Worm (Caenorhabditis elegans) whole organism, L1 larva: ENCODE measurements around the gene eor-1.
A peak's percentile ranks its signal among the peaks of the same experiment; 100 is the strongest.

Source experiments
- Y116A8C.19 ChIP-seq: sonication (generic microtip); optimal IDR thresholded peaks from 2 replicates; lab custom pipeline; 2016; ENCODE audit warnings: missing compliant biosample characterization, missing genetic modification characterization, borderline replicate concordance
- aly-2 ChIP-seq: fragments of 150-350 bp; optimal IDR thresholded peaks from 2 replicates; lab custom pipeline; 2014; ENCODE audit warnings: missing biosample characterization, missing genetic modification characterization
- ama-1 ChIP-seq: fragments of 150-350 bp; optimal IDR thresholded peaks from 2 replicates; lab custom pipeline; 2014
- mdl-1 ChIP-seq, 2 experiments: fragments of 150-350 bp; optimal IDR thresholded peaks; 2 replicates each; lab custom pipeline; 2014 to 2017; ENCODE audit warnings: missing biosample characterization in 2 of 2, missing genetic modification characterization in 2 of 2, inconsistent platforms in 1 of 2

DNA sequence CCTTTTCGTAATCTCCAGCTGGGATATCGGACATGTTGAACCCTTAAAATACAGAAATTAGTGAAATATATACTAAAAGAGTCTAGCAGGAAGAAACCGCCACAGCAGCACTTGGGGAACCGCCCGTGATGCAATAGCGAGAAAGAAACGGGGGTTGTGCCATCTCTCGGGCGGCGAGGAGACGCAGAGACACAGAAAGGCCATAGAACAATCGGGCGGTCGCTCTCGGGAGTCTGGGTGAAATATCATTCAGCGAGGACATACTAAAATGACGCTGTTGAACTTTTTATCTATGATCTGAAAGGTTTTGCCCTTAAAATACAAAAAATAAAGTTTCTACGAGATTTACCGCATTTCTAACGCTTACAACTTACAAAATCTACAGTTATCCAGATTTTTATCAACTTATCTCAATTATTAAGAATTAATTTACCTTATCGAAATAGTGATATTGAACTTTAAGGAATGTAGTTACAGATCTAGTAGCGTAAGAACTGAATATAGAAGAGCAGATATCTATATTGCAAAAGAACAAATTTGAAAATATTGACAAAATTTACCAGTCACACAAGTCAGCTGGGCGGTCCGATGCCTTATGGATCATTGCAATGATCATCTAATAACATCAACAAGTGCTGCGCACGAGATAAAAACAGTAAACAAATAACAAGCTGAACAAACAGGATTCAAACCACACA, 50.4 kb downstream of the eor-1 start, which contains the start of gene cyc-2.1:
- no peak for TF ChIP-seq Y116A8C.19 (tag; lab: Kevin White, UChicago)
- no peak for TF ChIP-seq ama-1
- TF ChIP-seq aly-2 (tag; lab: Kevin White, UChicago) = peak; percentile 42
- TF ChIP-seq mdl-1 (tag; optimal IDR thresholded peaks at IDR 0.05; lab: Kevin White, UChicago) = peak in 1 of 2 experiments; percentile 37
